Worm (Caenorhabditis elegans) whole organism, L4/young adult: Measurements from ENCODE around the gene ctns-1.

Source experiments
- W03F9.2 ChIP-seq: fragments of 150-350 bp; optimal IDR thresholded peaks from 2 replicates; lab custom pipeline; 2014; ENCODE audit warnings: missing biosample characterization, missing genetic modification characterization
- dao-5 ChIP-seq: sonication (generic microtip); optimal IDR thresholded peaks from 2 replicates; lab custom pipeline; 2016; ENCODE audit warnings: missing genotype, missing genetic modification characterization, moderate library complexity, missing compliant biosample characterization
- him-1 ChIP-seq: sonication (generic microtip); optimal IDR thresholded peaks from 2 replicates; lab custom pipeline; 2016; ENCODE audit warnings: missing genotype, missing genetic modification reagents, missing genetic modification characterization, missing compliant biosample characterization

Gene ctns-1

ce11 chrII:8152711-8153325, 16.1 kb upstream of the ctns-1 start:
- TF ChIP-seq him-1 (tag; lab: Kevin White, UChicago), result no peak
- no peak for TF ChIP-seq W03F9.2
- TF ChIP-seq dao-5 (tag; lab: Kevin White, UChicago), result no peak

- TF ChIP-seq him-1 (tag; lab: Kevin White, UChicago) (no peak), dao-5 (tag; lab: Kevin White, UChicago) (no peak), W03F9.2 (no peak)
These were observed 13.2 kb upstream of the ctns-1 start, which contains the start of gene F10B5.3 for ce11 chrII:8149930-8150329. F10B5.3 (minus strand) TSS chrII:8150030.

DNA sequence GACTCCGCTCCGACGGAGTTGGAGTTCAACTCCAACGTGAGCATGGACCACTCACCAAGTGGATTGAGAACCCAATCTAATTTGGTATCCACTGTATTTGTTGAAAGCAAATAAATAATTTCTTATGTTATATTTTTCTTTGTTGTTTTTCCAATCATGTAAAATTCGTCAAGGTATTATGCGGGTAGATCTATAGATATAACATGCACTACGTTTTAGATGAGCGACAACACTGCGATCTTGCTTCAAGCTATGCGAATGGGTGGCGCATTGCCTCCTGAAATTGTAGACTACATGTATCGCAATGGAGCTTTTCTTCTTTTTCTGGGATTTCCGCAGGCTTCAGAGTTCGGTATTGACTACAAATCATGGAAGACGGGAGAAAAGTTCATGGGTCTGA, 7.8 kb upstream of the ctns-1 start, which contains the start of gene F10B5.2:
TSS of gene F10B5.2 (plus strand) at position 220 of the 400 bp plus-strand sequence.
- TF ChIP-seq him-1 (tag; lab: Kevin White, UChicago), result no peak
- no peak for TF ChIP-seq dao-5 (tag; lab: Kevin White, UChicago)
- no peak for TF ChIP-seq W03F9.2

- TF ChIP-seq W03F9.2 (peak; percentile 76), him-1 (tag; lab: Kevin White, UChicago) (no peak)
These were observed 6.7 kb upstream of the ctns-1 start, which contains the start of the genes ints-11 and rpl-10 for ce11 chrII:8143278-8143931. ints-11 (minus strand) TSS chrII:8143478. rpl-10 (plus strand) TSS chrII:8143881.

ce11 chrII:8141135-8141534, 4.4 kb upstream of the ctns-1 start:
- TF ChIP-seq him-1 (tag; lab: Kevin White, UChicago) (no peak), W03F9.2 (no peak), dao-5 (tag; lab: Kevin White, UChicago) (no peak)

DNA sequence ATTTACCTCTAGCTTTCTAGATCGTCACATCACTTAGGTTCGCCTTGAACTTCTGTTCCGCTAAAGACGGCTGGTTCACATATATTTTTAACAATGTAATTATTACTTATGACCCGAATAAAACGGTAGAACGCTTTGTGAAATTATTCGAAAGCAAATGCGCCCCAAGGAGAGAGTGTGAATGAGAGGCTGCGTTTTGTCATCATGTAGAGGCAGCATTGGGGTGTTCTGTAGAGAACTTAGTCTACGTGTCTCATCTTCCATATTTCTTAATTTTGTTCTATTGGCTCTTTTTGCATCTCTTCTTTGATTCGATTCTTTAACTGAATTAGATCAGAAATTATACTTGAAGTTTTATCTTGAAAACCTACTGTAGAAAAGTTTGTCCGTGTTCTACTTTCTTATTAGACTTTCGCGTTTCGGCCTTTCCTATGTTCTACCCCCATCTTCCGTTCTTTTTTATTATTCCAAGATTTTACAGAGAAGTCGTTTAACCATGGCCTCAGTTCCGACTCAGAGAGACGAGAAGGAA, 1.4 kb upstream of the ctns-1 start, which contains the start of gene cdc-48.2:
TSS of gene cdc-48.2 (plus strand) at position 482 of the 532 bp plus-strand sequence.
- TF ChIP-seq W03F9.2 (no peak), dao-5 (tag; lab: Kevin White, UChicago) (no peak), him-1 (tag; lab: Kevin White, UChicago) (no peak)

DNA sequence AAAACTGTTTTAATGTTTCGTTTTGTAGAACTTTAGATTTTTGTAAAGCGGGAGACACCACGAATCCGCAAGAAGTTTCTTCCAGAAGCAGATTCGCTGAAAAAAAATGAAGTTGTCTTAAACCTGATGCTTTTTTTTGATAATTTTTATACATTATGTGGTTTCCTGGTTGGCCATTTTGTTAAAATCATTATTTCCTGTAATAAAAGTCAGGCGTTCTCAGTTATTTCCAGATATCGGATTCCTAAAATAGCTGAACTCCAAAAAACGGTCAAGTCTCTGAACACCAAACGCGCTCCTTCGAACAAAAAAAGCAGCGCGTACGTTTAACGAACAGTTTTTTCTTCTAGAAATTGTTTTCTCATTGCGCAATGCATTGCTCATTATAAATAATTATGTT, 661 bp upstream of the ctns-1 start:
- TF ChIP-seq him-1 (tag; lab: Kevin White, UChicago), result no peak
- TF ChIP-seq dao-5 (tag; lab: Kevin White, UChicago), result no peak

- TF ChIP-seq W03F9.2 (no peak), him-1 (tag; lab: Kevin White, UChicago) (no peak), dao-5 (tag; lab: Kevin White, UChicago) (no peak)
These were observed 765 bp downstream of the ctns-1 start for ce11 chrII:8135953-8136352.

- TF ChIP-seq him-1 (tag; lab: Kevin White, UChicago) (peak; percentile 67), W03F9.2 (no peak)
These were observed 5.2 kb downstream of the ctns-1 start for ce11 chrII:8131413-8131966.

- TF ChIP-seq him-1 (tag; lab: Kevin White, UChicago), result no peak
- TF ChIP-seq dao-5 (tag; lab: Kevin White, UChicago), result no peak
- no peak for TF ChIP-seq W03F9.2
These were observed 5.9 kb downstream of the ctns-1 start for ce11 chrII:8130792-8131191.

- no peak for TF ChIP-seq dao-5 (tag; lab: Kevin White, UChicago)
- no peak for TF ChIP-seq W03F9.2
- TF ChIP-seq him-1 (tag; lab: Kevin White, UChicago), result no peak
These were observed 7.2 kb downstream of the ctns-1 start, which contains the start of gene ulp-4 for ce11 chrII:8129495-8130010. ulp-4 (plus strand) TSS chrII:8129960.

- TF ChIP-seq dao-5 (tag; lab: Kevin White, UChicago), result no peak
- no peak for TF ChIP-seq W03F9.2
- TF ChIP-seq him-1 (tag; lab: Kevin White, UChicago), result no peak
These were observed 7.7 kb downstream of the ctns-1 start for ce11 chrII:8129040-8129387.

- TF ChIP-seq W03F9.2 (no peak), him-1 (tag; lab: Kevin White, UChicago) (peak; percentile 36), dao-5 (tag; lab: Kevin White, UChicago) (peak; percentile 9)
These were observed 8.3 kb downstream of the ctns-1 start for ce11 chrII:8128273-8129039.
